Fruit fly (Drosophila melanogaster): Measurements from ENCODE around the gene Rip11.
A peak's percentile ranks its signal among the peaks of the same experiment; 100 is the strongest.

The Rip11 gene

dm6 chrX:18657502-18657947 lies 10.1 kb upstream of the Rip11 start, which contains the start of gene fu:
TSS of gene fu (plus strand) at chrX:18657755.
- peak; percentile 8 for TF ChIP-seq pad (GFP tag; optimal IDR thresholded peaks at IDR 0.05)
- peak; percentile 8 for TF ChIP-seq CG14711 (tag; optimal IDR thresholded peaks at IDR 0.05)
- TF ChIP-seq CG33017 (tag; optimal IDR thresholded peaks at IDR 0.05) = peak; percentile 26
- no peak for TF ChIP-seq ovo (GFP tag; optimal IDR thresholded peaks at IDR 0.05)
- peak; percentile 63 for TF ChIP-seq CG7101 (tag; optimal IDR thresholded peaks at IDR 0.05)
- peak; percentile 54 for TF ChIP-seq CG11617 (GFP tag; optimal IDR thresholded peaks at IDR 0.05)
- peak; percentile 11 for TF ChIP-seq bab1 (GFP tag; optimal IDR thresholded peaks at IDR 0.05)
- peak; percentile 16 for TF ChIP-seq tj (GFP tag; optimal IDR thresholded peaks at IDR 0.05)
- TF ChIP-seq CG7045 (GFP tag; optimal IDR thresholded peaks at IDR 0.05) = no peak
- TF ChIP-seq Hr96 (GFP tag; optimal IDR thresholded peaks at IDR 0.05) = no peak
- no peak for TF ChIP-seq cnc (optimal IDR thresholded peaks at IDR 0.05)

DNA sequence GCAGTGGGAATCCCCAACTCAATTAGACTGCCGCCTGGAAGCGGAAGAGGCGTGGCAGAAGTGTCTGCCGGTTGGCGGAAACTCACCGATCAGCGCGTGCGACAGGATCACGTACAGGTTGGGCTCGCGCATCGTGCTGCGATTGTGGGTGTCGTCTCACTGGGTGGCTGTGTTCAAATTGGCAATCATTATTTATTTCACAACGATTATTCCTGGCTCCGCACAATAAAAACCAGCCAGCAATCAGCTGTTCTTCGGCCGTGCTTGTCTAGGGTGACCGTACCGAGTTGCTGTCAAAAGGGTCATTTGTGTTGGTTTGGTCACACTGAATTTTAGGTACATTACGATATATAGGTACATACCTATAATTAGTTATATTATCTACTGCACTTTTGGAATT lies 9.6 kb upstream of the Rip11 start, which contains the start of gene CG6659:
Gene CG6659 (minus strand): TSS at position 275 of the 400 bp plus-strand sequence.
- no peak for TF ChIP-seq CG12768 (GFP tag; optimal IDR thresholded peaks at IDR 0.05)
- no peak for TF ChIP-seq CG14711 (tag; optimal IDR thresholded peaks at IDR 0.05)
- TF ChIP-seq cic (GFP tag; optimal IDR thresholded peaks at IDR 0.05) = no peak
- no peak for TF ChIP-seq CG33017 (tag; optimal IDR thresholded peaks at IDR 0.05)
- no peak for TF ChIP-seq CG11617 (GFP tag; optimal IDR thresholded peaks at IDR 0.05)
- no peak for TF ChIP-seq kay (GFP tag; ENCODE audit: borderline replicate concordance)
- TF ChIP-seq ovo (GFP tag; optimal IDR thresholded peaks at IDR 0.05) = no peak
- no peak for TF ChIP-seq Crg-1 (GFP tag; optimal IDR thresholded peaks at IDR 0.05)
- no peak for TF ChIP-seq Mnt (GFP tag; optimal IDR thresholded peaks at IDR 0.05)
- no peak for TF ChIP-seq CG5204 (GFP tag; optimal IDR thresholded peaks at IDR 0.05)

dm6 chrX:18652879-18653278 lies 5.4 kb upstream of the Rip11 start, which contains the start of gene Ing3:
TSS of gene Ing3 (minus strand) at chrX:18653091.
- TF ChIP-seq kay (GFP tag; ENCODE audit: borderline replicate concordance) (no peak), bab1 (GFP tag; optimal IDR thresholded peaks at IDR 0.05) (peak; percentile 40)

DNA sequence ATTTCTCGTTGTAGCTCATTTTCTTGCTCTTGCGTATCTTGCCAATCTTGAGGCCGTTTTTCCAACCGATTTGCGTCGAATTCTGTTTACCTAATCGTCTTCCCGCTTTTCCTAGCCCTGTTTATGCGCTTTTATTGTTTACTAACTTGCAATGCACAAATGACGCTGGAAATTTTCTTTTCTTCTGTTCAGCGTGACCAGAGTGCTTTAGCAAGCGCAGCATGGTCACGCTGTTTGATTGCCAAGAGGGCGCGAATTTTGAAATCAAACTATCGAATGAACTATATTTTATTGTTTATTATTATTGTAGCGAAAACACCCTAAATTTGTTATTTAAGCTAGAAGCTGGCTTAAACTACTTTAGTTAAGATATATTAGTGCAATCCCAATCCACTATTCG lies 2.8 kb upstream of the Rip11 start, which contains the start of gene Hou:
Gene Hou (minus strand): TSS at position 193 of the 400 bp plus-strand sequence.
- no peak for TF ChIP-seq Clk (GFP tag; optimal IDR thresholded peaks at IDR 0.05)
- peak; percentile 37 for TF ChIP-seq bab1 (GFP tag; optimal IDR thresholded peaks at IDR 0.05)

DNA sequence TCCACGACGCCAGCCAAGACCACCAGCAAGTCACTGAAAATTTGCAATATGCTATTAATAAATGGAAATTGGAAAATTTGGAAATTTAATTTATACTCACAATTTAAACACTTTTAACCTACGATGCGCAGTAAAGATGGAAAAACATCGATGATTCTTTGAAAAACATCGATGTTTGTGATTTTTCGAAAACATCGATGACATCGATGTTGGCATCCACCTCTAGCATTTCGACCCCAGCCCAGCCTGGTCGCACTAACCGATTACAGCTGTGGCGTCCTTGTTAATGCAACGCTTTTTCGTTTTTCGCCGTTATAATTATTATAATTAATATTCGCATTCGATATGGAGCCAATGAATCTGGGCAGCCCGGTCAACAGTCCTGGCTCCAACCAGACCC lies 513 bp upstream of the Rip11 start, which contains the start of gene Nup35:
Gene Nup35 (plus strand): TSS at position 222 of the 400 bp plus-strand sequence.
- no peak for TF ChIP-seq bab1 (GFP tag; optimal IDR thresholded peaks at IDR 0.05)
- TF ChIP-seq CG7045 (GFP tag; optimal IDR thresholded peaks at IDR 0.05) = no peak
- no peak for TF ChIP-seq Clk (GFP tag; optimal IDR thresholded peaks at IDR 0.05)
- TF ChIP-seq CG7101 (tag; optimal IDR thresholded peaks at IDR 0.05) = no peak
- TF ChIP-seq kay (GFP tag; ENCODE audit: borderline replicate concordance) = no peak
- TF ChIP-seq Hr96 (GFP tag; optimal IDR thresholded peaks at IDR 0.05) = no peak
- no peak for TF ChIP-seq tj (GFP tag; optimal IDR thresholded peaks at IDR 0.05)
- no peak for TF ChIP-seq toe (GFP tag; optimal IDR thresholded peaks at IDR 0.05)
- TF ChIP-seq CG12768 (GFP tag; optimal IDR thresholded peaks at IDR 0.05) = no peak
- no peak for TF ChIP-seq cnc (optimal IDR thresholded peaks at IDR 0.05)
- TF ChIP-seq Mnt (GFP tag; optimal IDR thresholded peaks at IDR 0.05) = no peak
- TF ChIP-seq CG11617 (GFP tag; optimal IDR thresholded peaks at IDR 0.05) = no peak
- no peak for TF ChIP-seq cic (GFP tag; optimal IDR thresholded peaks at IDR 0.05)
- no peak for TF ChIP-seq CG5204 (GFP tag; optimal IDR thresholded peaks at IDR 0.05)

dm6 chrX:18645720-18646213 lies 1.7 kb downstream of the Rip11 start:
- peak; percentile 37 for TF ChIP-seq ovo (GFP tag; optimal IDR thresholded peaks at IDR 0.05)
- no peak for TF ChIP-seq cnc (optimal IDR thresholded peaks at IDR 0.05)
- no peak for TF ChIP-seq cic (GFP tag; optimal IDR thresholded peaks at IDR 0.05)
- TF ChIP-seq tj (GFP tag; optimal IDR thresholded peaks at IDR 0.05) = peak; percentile 10
- TF ChIP-seq Mnt (GFP tag; optimal IDR thresholded peaks at IDR 0.05) = peak; percentile 34
- TF ChIP-seq Hr96 (GFP tag; optimal IDR thresholded peaks at IDR 0.05) = peak; percentile 28
- peak; percentile 12 for TF ChIP-seq CG11617 (GFP tag; optimal IDR thresholded peaks at IDR 0.05)
- no peak for TF ChIP-seq CG12768 (GFP tag; optimal IDR thresholded peaks at IDR 0.05)
- TF ChIP-seq bab1 (GFP tag; optimal IDR thresholded peaks at IDR 0.05) = no peak
- TF ChIP-seq CG7045 (GFP tag; optimal IDR thresholded peaks at IDR 0.05) = no peak
- peak; percentile 36 for TF ChIP-seq Crg-1 (GFP tag; optimal IDR thresholded peaks at IDR 0.05)
- no peak for TF ChIP-seq Clk (GFP tag; optimal IDR thresholded peaks at IDR 0.05)
- TF ChIP-seq CG7101 (tag; optimal IDR thresholded peaks at IDR 0.05) = peak; percentile 49
- no peak for TF ChIP-seq kay (GFP tag; ENCODE audit: borderline replicate concordance)
- no peak for TF ChIP-seq CG33017 (tag; optimal IDR thresholded peaks at IDR 0.05)
- no peak for TF ChIP-seq toe (GFP tag; optimal IDR thresholded peaks at IDR 0.05)
- peak; percentile 36 for TF ChIP-seq CG14711 (tag; optimal IDR thresholded peaks at IDR 0.05)
- no peak for TF ChIP-seq pad (GFP tag; optimal IDR thresholded peaks at IDR 0.05)
- TF ChIP-seq CG5204 (GFP tag; optimal IDR thresholded peaks at IDR 0.05) = peak; percentile 50
- peak; percentile 10 for TF ChIP-seq CG1620 (GFP tag; optimal IDR thresholded peaks at IDR 0.05)

DNA sequence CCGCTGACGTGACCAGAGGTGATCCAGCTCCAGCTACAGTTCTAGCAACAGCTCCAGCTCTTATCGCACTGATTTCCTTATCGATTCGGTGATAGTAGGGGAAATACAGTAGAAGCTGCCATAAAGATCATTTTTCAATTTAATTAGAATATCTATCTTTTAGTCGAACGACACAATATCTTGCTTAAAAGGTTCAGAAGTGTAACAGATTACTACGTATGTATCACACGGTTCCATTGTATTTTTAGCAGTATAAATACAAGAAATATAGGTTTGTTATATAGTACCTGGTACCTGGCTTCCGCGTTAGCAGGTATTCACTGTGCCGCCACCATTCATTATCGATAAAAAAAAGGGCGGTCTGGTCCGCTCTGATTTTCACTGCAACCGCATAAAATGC lies 2.6 kb downstream of the Rip11 start:
- TF ChIP-seq bab1 (GFP tag; optimal IDR thresholded peaks at IDR 0.05) (peak; percentile 46), Crg-1 (GFP tag; optimal IDR thresholded peaks at IDR 0.05) (no peak), CG7101 (tag; optimal IDR thresholded peaks at IDR 0.05) (peak; percentile 89), toe (GFP tag; optimal IDR thresholded peaks at IDR 0.05) (peak; percentile 54), Clk (GFP tag; optimal IDR thresholded peaks at IDR 0.05) (peak; percentile 5), Hr96 (GFP tag; optimal IDR thresholded peaks at IDR 0.05) (peak; percentile 76), CG7045 (GFP tag; optimal IDR thresholded peaks at IDR 0.05) (peak; percentile 33), pad (GFP tag; optimal IDR thresholded peaks at IDR 0.05) (peak; percentile 60), cic (GFP tag; optimal IDR thresholded peaks at IDR 0.05) (peak; percentile 25), CG1620 (GFP tag; optimal IDR thresholded peaks at IDR 0.05) (peak; percentile 28), Mnt (GFP tag; optimal IDR thresholded peaks at IDR 0.05) (peak; percentile 58), kay (GFP tag; ENCODE audit: borderline replicate concordance) (no peak), CG14711 (tag; optimal IDR thresholded peaks at IDR 0.05) (peak; percentile 79), CG5204 (GFP tag; optimal IDR thresholded peaks at IDR 0.05) (no peak), CG33017 (tag; optimal IDR thresholded peaks at IDR 0.05) (peak; percentile 78), ovo (GFP tag; optimal IDR thresholded peaks at IDR 0.05) (peak; percentile 10), tj (GFP tag; optimal IDR thresholded peaks at IDR 0.05) (peak; percentile 26), cnc (optimal IDR thresholded peaks at IDR 0.05) (no peak), CG11617 (GFP tag; optimal IDR thresholded peaks at IDR 0.05) (peak; percentile 67), CG12768 (GFP tag; optimal IDR thresholded peaks at IDR 0.05) (peak; percentile 64)
